Worm (Caenorhabditis elegans): Measurements from ENCODE around the gene grl-27.

DNA sequence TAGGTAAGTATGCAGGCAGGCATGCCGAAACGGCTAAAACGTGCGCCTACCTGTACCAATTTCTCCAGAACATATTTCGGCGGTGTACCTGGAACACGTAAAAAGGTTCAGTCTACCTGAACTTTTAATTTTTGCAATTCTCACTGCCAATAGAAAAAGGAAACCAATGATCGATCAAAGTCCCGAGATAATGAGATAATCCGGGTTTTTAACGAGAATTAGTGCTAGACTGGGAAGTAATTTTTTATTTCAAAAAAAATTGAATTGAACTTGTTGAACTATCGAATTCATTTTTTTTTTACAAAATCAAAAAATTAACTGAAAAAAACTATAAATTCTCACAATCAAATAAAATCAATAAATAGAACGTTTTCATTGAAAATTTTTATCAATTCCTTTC, 24.9 kb upstream of the grl-27 start, which contains the start of gene T22F3.7:
- TF ChIP-seq crh-2 (tag; optimal IDR thresholded peaks at IDR 0.05) = no peak
- no peak for TF ChIP-seq mdl-1 (tag; optimal IDR thresholded peaks at IDR 0.05)
